Fruit fly (Drosophila melanogaster) whole organism, embryonic: Measurements from ENCODE around the gene ea.

ENCODE experiments used
- BEAF-32 ChIP-seq: fragments of 200-800 bp; sonication (Bioruptor generic); optimal IDR thresholded peaks from 3 replicates; lab custom pipeline; 2017; ENCODE audit warnings: missing biosample characterization, missing genetic modification characterization, mild to moderate bottlenecking, moderate library complexity, missing genetic modification reagents
- Bgb ChIP-seq: fragments of 200-800 bp; sonication (Bioruptor generic); IDR thresholded peaks from 2 replicates; pipeline ENCODE4 v1.3.6; 2022; ENCODE audit warnings: missing biosample characterization, missing genetic modification characterization; ENCODE audit not compliant: partially characterized antibody
- CG11085 ChIP-seq: fragments of 200-800 bp; sonication (Bioruptor generic); IDR thresholded peaks from 2 replicates; pipeline ENCODE4 v1.3.6; 2022; ENCODE audit warnings: missing biosample characterization, missing genetic modification characterization
- CG11398 ChIP-seq: fragments of 200-800 bp; sonication (Bioruptor generic); optimal IDR thresholded peaks from 2 replicates; lab custom pipeline; 2016; ENCODE audit warnings: missing biosample characterization, missing genetic modification characterization
- CG11504 ChIP-seq: fragments of 200-800 bp; sonication (Bioruptor generic); optimal IDR thresholded peaks from 3 replicates; lab custom pipeline; 2019; ENCODE audit warnings: missing biosample characterization, mild to moderate bottlenecking, missing genetic modification characterization, moderate library complexity
- CG13287 ChIP-seq: fragments of 200-800 bp; sonication (Bioruptor generic); IDR thresholded peaks from 2 replicates; pipeline ENCODE4 v1.3.6; 2022; ENCODE audit warnings: missing biosample characterization, missing genetic modification characterization; ENCODE audit not compliant: partially characterized antibody
- CG13424 ChIP-seq: fragments of 200-800 bp; sonication (Bioruptor generic); optimal IDR thresholded peaks from 2 replicates; lab custom pipeline; 2019; ENCODE audit warnings: missing biosample characterization, mild to moderate bottlenecking, missing genetic modification characterization, moderate library complexity
- CG13624 ChIP-seq: fragments of 200-800 bp; sonication (Bioruptor generic); optimal IDR thresholded peaks from 2 replicates; lab custom pipeline; 2016; ENCODE audit warnings: missing biosample characterization, missing genetic modification characterization
- CG1603 ChIP-seq: fragments of 200-800 bp; sonication (Bioruptor generic); optimal IDR thresholded peaks from 2 replicates; lab custom pipeline; 2019; ENCODE audit warnings: missing biosample characterization, mild to moderate bottlenecking, missing genetic modification characterization, moderate library complexity
- CG17802 ChIP-seq: fragments of 200-800 bp; sonication (Bioruptor generic); optimal IDR thresholded peaks from 2 replicates; lab custom pipeline; 2018; ENCODE audit warnings: missing biosample characterization, mild to moderate bottlenecking, missing genetic modification characterization, moderate library complexity
- CG1792 ChIP-seq: fragments of 200-800 bp; sonication (Bioruptor generic); optimal IDR thresholded peaks from 2 replicates; lab custom pipeline; 2016; ENCODE audit warnings: missing biosample characterization, missing genetic modification characterization
- CG18262 ChIP-seq: fragments of 200-800 bp; optimal IDR thresholded peaks from 3 replicates; lab custom pipeline; 2019; ENCODE audit warnings: missing biosample characterization, mild to moderate bottlenecking, missing genetic modification characterization, moderate library complexity
- CG30431 ChIP-seq: fragments of 200-800 bp; sonication (Bioruptor generic); optimal IDR thresholded peaks from 2 replicates; lab custom pipeline; 2017; ENCODE audit warnings: missing biosample characterization, missing genetic modification characterization
- CG3065 ChIP-seq: fragments of 200-800 bp; sonication (Bioruptor generic); optimal IDR thresholded peaks from 2 replicates; lab custom pipeline; 2016; ENCODE audit warnings: missing biosample characterization, missing genetic modification characterization
- CG3163 ChIP-seq: fragments of 200-800 bp; sonication (Bioruptor generic); optimal IDR thresholded peaks from 3 replicates; lab custom pipeline; 2016; ENCODE audit warnings: missing biosample characterization, missing genetic modification characterization
- CG33213 ChIP-seq: fragments of 200-800 bp; sonication (Bioruptor generic); optimal IDR thresholded peaks from 3 replicates; lab custom pipeline; 2016; ENCODE audit warnings: missing biosample characterization, missing genetic modification characterization
- CG3726 ChIP-seq: fragments of 200-800 bp; sonication (Bioruptor generic); IDR thresholded peaks from 3 replicates; pipeline ENCODE4, ENCODE4 v1.3.6; 2022; ENCODE audit warnings: missing biosample characterization, missing genetic modification characterization
- CG3838 ChIP-seq: fragments of 200-800 bp; sonication (Bioruptor generic); optimal IDR thresholded peaks from 3 replicates; lab custom pipeline; 2016; ENCODE audit warnings: missing biosample characterization, missing genetic modification characterization
- CG4282 ChIP-seq: fragments of 200-800 bp; sonication (Bioruptor generic); optimal IDR thresholded peaks from 2 replicates; lab custom pipeline; 2016; ENCODE audit warnings: missing biosample characterization, missing genetic modification characterization
- CG4854 ChIP-seq: fragments of 200-800 bp; sonication (Bioruptor generic); optimal IDR thresholded peaks from 2 replicates; lab custom pipeline; 2016; ENCODE audit warnings: missing biosample characterization, missing genetic modification characterization, inconsistent platforms
- CG8281 ChIP-seq: fragments of 200-800 bp; sonication (Bioruptor generic); optimal IDR thresholded peaks from 2 replicates; lab custom pipeline; 2018; ENCODE audit warnings: missing biosample characterization, mild to moderate bottlenecking, missing genetic modification characterization, moderate library complexity
- CG9797 ChIP-seq: fragments of 200-800 bp; sonication (Bioruptor generic); optimal IDR thresholded peaks from 3 replicates; lab custom pipeline; 2018; ENCODE audit warnings: missing biosample characterization, mild to moderate bottlenecking, missing genetic modification characterization
- CG9932 ChIP-seq: fragments of 200-800 bp; sonication (Bioruptor generic); IDR thresholded peaks from 2 replicates; pipeline ENCODE4 v1.3.6; 2022; ENCODE audit warnings: missing biosample characterization, missing genetic modification characterization
- D19B ChIP-seq: fragments of 200-800 bp; sonication (Bioruptor generic); optimal IDR thresholded peaks from 2 replicates; lab custom pipeline; 2017; ENCODE audit warnings: missing biosample characterization, mild to moderate bottlenecking, missing genetic modification characterization
- Dp ChIP-seq: fragments of 200-800 bp; sonication (Bioruptor generic); optimal IDR thresholded peaks from 2 replicates; lab custom pipeline; 2018; ENCODE audit warnings: missing biosample characterization, mild to moderate bottlenecking, missing genetic modification characterization, moderate library complexity
- Ets97D ChIP-seq: fragments of 200-800 bp; sonication (Bioruptor generic); optimal IDR thresholded peaks from 3 replicates; lab custom pipeline; 2016; ENCODE audit warnings: missing biosample characterization, missing genetic modification characterization
- HLHmδ ChIP-seq: fragments of 200-800 bp; sonication (Bioruptor generic); optimal IDR thresholded peaks from 2 replicates; lab custom pipeline; 2018; ENCODE audit warnings: missing biosample characterization, mild to moderate bottlenecking, missing genetic modification characterization, moderate library complexity
- HmgD ChIP-seq: fragments of 200-800 bp; sonication (Bioruptor generic); optimal IDR thresholded peaks from 3 replicates; lab custom pipeline; 2016; ENCODE audit warnings: missing biosample characterization, missing genetic modification characterization
- Hr51 ChIP-seq, 2 experiments: fragments of 200-800 bp; sonication (Bioruptor generic); optimal IDR thresholded peaks; 2 replicates in 1 of 2; 3 replicates in 1 of 2; lab custom pipeline; 2016 to 2018; ENCODE audit warnings: missing biosample characterization in 2 of 2, missing genetic modification characterization in 2 of 2, mild to moderate bottlenecking in 1 of 2, moderate library complexity in 1 of 2
- Hsf ChIP-seq: fragments of 200-800 bp; sonication (Bioruptor generic); optimal IDR thresholded peaks from 3 replicates; lab custom pipeline; 2016; ENCODE audit warnings: missing biosample characterization, missing genetic modification characterization
- MESR4 ChIP-seq: fragments of 200-800 bp; sonication (Bioruptor generic); optimal IDR thresholded peaks from 2 replicates; lab custom pipeline; 2018; ENCODE audit warnings: missing biosample characterization, mild to moderate bottlenecking, missing genetic modification characterization, moderate library complexity
- Oli ChIP-seq: fragments of 200-800 bp; sonication (Bioruptor generic); optimal IDR thresholded peaks from 2 replicates; lab custom pipeline; 2018; ENCODE audit warnings: missing biosample characterization, mild to moderate bottlenecking, missing genetic modification characterization, moderate library complexity
- Rx ChIP-seq: fragments of 200-800 bp; sonication (Bioruptor generic); IDR thresholded peaks from 2 replicates; pipeline ENCODE4 v1.3.6; 2022; ENCODE audit warnings: missing biosample characterization, missing genetic modification characterization
- Sox102F ChIP-seq: fragments of 200-800 bp; sonication (Bioruptor generic); optimal IDR thresholded peaks from 2 replicates; lab custom pipeline; 2018; ENCODE audit warnings: missing biosample characterization, mild to moderate bottlenecking, missing genetic modification characterization, moderate library complexity
- Trl ChIP-seq, 3 experiments: fragments of >200 bp in 2 of 3; fragments of 200-800 bp in 1 of 3; sonication (Bioruptor generic) in 1 of 3; optimal IDR thresholded peaks; 2 replicates in 1 of 3; 3 replicates in 2 of 3; lab custom pipeline; 2016 to 2017; ENCODE audit warnings: missing biosample characterization in 1 of 3, missing genetic modification characterization in 1 of 3
- ab ChIP-seq: fragments of 200-800 bp; sonication (Bioruptor generic); optimal IDR thresholded peaks from 2 replicates; lab custom pipeline; 2016; ENCODE audit warnings: missing biosample characterization, missing genetic modification characterization
- ara ChIP-seq: fragments of 200-800 bp; sonication (Bioruptor generic); IDR thresholded peaks from 2 replicates; pipeline ENCODE4 v1.3.6; 2022; ENCODE audit warnings: missing biosample characterization, missing genetic modification characterization
- bcd ChIP-seq: fragments of 200-800 bp; sonication (Bioruptor generic); optimal IDR thresholded peaks from 2 replicates; lab custom pipeline; 2017; ENCODE audit warnings: missing biosample characterization, mild to moderate bottlenecking, missing genetic modification characterization
- fd102C ChIP-seq: fragments of 200-800 bp; sonication (Bioruptor generic); optimal IDR thresholded peaks from 2 replicates; lab custom pipeline; 2018; ENCODE audit warnings: missing biosample characterization, mild to moderate bottlenecking, missing genetic modification characterization, moderate library complexity
- jigr1 ChIP-seq: fragments of 200-800 bp; sonication (Bioruptor generic); IDR thresholded peaks from 3 replicates; pipeline ENCODE4 v1.3.6; 2022; ENCODE audit warnings: missing biosample characterization, missing genetic modification characterization
- kay ChIP-seq: fragments of 200-800 bp; sonication (Bioruptor generic); optimal IDR thresholded peaks from 2 replicates; lab custom pipeline; 2016; ENCODE audit warnings: missing biosample characterization, missing genetic modification characterization
- mam ChIP-seq: fragments of 200-800 bp; sonication (Bioruptor generic); optimal IDR thresholded peaks from 3 replicates; lab custom pipeline; 2016; ENCODE audit warnings: missing biosample characterization, missing genetic modification characterization
- mirr ChIP-seq: fragments of 200-800 bp; sonication (Bioruptor generic); optimal IDR thresholded peaks from 3 replicates; lab custom pipeline; 2018; ENCODE audit warnings: missing biosample characterization, mild to moderate bottlenecking, missing genetic modification characterization
- oc ChIP-seq: fragments of 200-800 bp; sonication (Bioruptor generic); optimal IDR thresholded peaks from 2 replicates; lab custom pipeline; 2018; ENCODE audit warnings: missing biosample characterization, mild to moderate bottlenecking, missing genetic modification characterization, moderate library complexity
- pb ChIP-seq: fragments of 200-800 bp; sonication (Bioruptor generic); optimal IDR thresholded peaks from 3 replicates; lab custom pipeline; 2016; ENCODE audit warnings: missing biosample characterization, missing genetic modification characterization
- pfk ChIP-seq: fragments of 200-800 bp; sonication (Bioruptor generic); optimal IDR thresholded peaks from 2 replicates; lab custom pipeline; 2018; ENCODE audit warnings: missing biosample characterization, mild to moderate bottlenecking, missing genetic modification characterization, moderate library complexity
- phol ChIP-seq: fragments of 200-800 bp; sonication (Bioruptor generic); optimal IDR thresholded peaks from 3 replicates; lab custom pipeline; 2018; ENCODE audit warnings: missing biosample characterization, mild to moderate bottlenecking, missing genetic modification characterization, moderate library complexity
- sd ChIP-seq: fragments of 200-800 bp; sonication (Bioruptor generic); optimal IDR thresholded peaks from 3 replicates; lab custom pipeline; 2018; ENCODE audit warnings: missing biosample characterization, mild to moderate bottlenecking, missing genetic modification characterization, moderate library complexity
- tap ChIP-seq: fragments of 200-800 bp; optimal IDR thresholded peaks from 3 replicates; lab custom pipeline; 2019; ENCODE audit warnings: missing biosample characterization, mild to moderate bottlenecking, missing genetic modification characterization, moderate library complexity
- tgo ChIP-seq: fragments of 200-800 bp; sonication (Bioruptor generic); IDR thresholded peaks from 3 replicates; pipeline ENCODE4 v1.3.6; 2022; ENCODE audit warnings: missing biosample characterization, missing genetic modification characterization

The ea gene

DNA sequence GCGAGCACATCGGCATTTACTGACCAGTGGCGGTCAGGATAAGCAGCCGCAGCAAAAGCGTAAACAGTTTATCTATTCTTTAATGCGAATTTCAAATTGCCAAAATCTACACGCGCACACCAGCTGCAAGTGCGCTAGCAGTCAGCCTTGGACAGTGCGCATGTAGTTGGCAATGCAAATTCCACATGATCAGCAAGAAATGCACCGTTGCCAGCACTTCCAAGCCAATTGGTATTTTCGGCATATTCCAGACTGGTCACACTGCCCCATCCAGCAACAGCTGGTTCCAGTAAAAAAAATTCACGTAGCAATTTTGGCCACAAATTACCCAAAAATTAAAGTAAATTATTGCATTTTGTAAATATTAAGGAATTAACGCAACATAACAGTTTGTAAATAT lies 40.8 kb upstream of the ea start:
- TF ChIP-seq HmgD (peak; percentile 77), CG33213 (peak; percentile 85), Bgb (GFP tag; lab: Robert Waterston, UW) (no peak), CG1603 (tag; lab: Kevin White, UChicago) (peak; percentile 92), sd (tag; lab: Kevin White, UChicago) (peak; percentile 98), CG13624 (GFP tag; lab: Kevin White, UChicago) (peak; percentile 4), tap (no peak), CG11504 (tag; lab: Kevin White, UChicago) (peak; percentile 50), MESR4 (GFP tag; lab: Kevin White, UChicago) (peak; percentile 63), jigr1 (GFP tag; lab: Robert Waterston, UW) (no peak), CG17802 (no peak), CG18262 (no peak), CG11398 (GFP tag; lab: Kevin White, UChicago) (no peak), CG11085 (GFP tag; lab: Robert Waterston, UW) (no peak), CG4854 (GFP tag; lab: Kevin White, UChicago) (peak; percentile 99), CG8281 (tag; lab: Kevin White, UChicago) (no peak), phol (peak; percentile 55), BEAF-32 (GFP tag; lab: Kevin White, UChicago) (peak; percentile 56), kay (GFP tag; lab: Kevin White, UChicago) (peak; percentile 42), CG9932 (GFP tag; lab: Robert Waterston, UW) (no peak), mam (GFP tag; lab: Kevin White, UChicago) (peak; percentile 28), Oli (tag; lab: Kevin White, UChicago) (no peak), ara (GFP tag; lab: Robert Waterston, UW) (no peak), CG3838 (GFP tag; lab: Kevin White, UChicago) (no peak), Rx (GFP tag; lab: Robert Waterston, UW) (no peak), Sox102F (GFP tag; lab: Kevin White, UChicago) (no peak), oc (tag; lab: Kevin White, UChicago) (peak; percentile 33), ab (GFP tag; lab: Kevin White, UChicago) (no peak), CG4282 (GFP tag; lab: Kevin White, UChicago) (peak; percentile 46), Ets97D (peak; percentile 75), tgo (no peak), CG3163 (GFP tag; lab: Kevin White, UChicago) (peak; percentile 27), CG1792 (GFP tag; lab: Kevin White, UChicago) (peak; percentile 4), Dp (GFP tag; lab: Kevin White, UChicago) (peak; percentile 83), CG13424 (peak; percentile 0), CG9797 (GFP tag; lab: Kevin White, UChicago) (peak; percentile 95), CG13287 (GFP tag; lab: Robert Waterston, UW) (no peak), CG3065 (GFP tag; lab: Kevin White, UChicago) (peak; percentile 7), pfk (no peak), CG30431 (GFP tag; lab: Kevin White, UChicago) (no peak), HLHmδ (GFP tag; lab: Kevin White, UChicago) (peak; percentile 16), bcd (GFP tag; lab: Kevin White, UChicago) (peak; percentile 28), D19B (no peak), fd102C (GFP tag; lab: Kevin White, UChicago) (no peak), mirr (GFP tag; lab: Kevin White, UChicago) (peak; percentile 8), pb (GFP tag; lab: Kevin White, UChicago) (no peak), CG3726 (GFP tag; lab: Robert Waterston, UW) (no peak), Trl (optimal IDR thresholded peaks at IDR 0.05; lab: Kevin White, UChicago) (no peak), Trl (GFP tag; optimal IDR thresholded peaks at IDR 0.05; lab: Kevin White, UChicago) (peak; percentile 19), Hsf (peak; percentile 24), Hr51 (GFP tag; optimal IDR thresholded peaks at IDR 0.05; lab: Kevin White, UChicago) (peak in 1 of 2 experiments; percentile 7)
